Fruit fly (Drosophila melanogaster): ENCODE results near the gene sala.

DNA sequence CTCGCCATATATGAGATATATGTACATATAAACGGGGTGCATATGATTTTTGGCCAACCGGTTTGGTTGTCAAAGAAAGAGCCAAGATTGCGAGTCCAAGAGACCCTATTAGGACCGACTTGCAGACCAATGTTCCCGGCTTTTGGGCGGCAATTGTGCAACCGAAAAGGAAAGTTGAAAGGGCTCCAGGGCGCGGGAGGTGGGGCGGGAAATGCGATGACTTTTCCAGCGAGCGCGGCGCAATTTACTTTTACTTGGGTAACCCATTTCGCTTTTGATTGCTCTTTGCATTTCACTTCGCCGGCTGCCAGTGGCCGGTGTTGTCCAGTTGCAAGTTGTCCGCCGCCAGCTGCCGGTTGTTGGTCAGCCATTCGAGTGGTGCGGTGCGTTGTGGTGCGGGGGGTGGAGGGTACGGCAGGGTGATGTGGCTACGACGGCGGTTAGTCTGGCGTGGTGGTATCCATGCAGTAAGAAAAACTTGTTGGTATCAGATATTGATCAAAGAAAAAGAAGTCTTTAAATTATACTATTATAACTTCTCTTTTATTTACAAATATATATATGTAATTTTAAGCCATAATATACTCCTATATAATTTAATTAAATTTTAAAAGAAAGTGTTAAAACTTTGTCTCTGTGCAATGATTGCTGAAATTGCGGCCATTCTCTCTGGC lies 20.5 kb downstream of the sala start:
- TF ChIP-seq psq (optimal IDR thresholded peaks at IDR 0.05) (no peak), ttk (optimal IDR thresholded peaks at IDR 0.05) (no peak)

Data from Kc167 (cell line).